Fruit fly (Drosophila melanogaster) S2 (cell line): ENCODE results near the gene CG4582.

Experiments used
- CG8478 ChIP-seq: fragments of >200 bp; optimal IDR thresholded peaks from 2 replicates; lab custom pipeline; 2018
- CTCF ChIP-seq, 2 experiments: fragments of >200 bp; optimal IDR thresholded peaks; 2 replicates each; lab custom pipeline; 2018

DNA sequence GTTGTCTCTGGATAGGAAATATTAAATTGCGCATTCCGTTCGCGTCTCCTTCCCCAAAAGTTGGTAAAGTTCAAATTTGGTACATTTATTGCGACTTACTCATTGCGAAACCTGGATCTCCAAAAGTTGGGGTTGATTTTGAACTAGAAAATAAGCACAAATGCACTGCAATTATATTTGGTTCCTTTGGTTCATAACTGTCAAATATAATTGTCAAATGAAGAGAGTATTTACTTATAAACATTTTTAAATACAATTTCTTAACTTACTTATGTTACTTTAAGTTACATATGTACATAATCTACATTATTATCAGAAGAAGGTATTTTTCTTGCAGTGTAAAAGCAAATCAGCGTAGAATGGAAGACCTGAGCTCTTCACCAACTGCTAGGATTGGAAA is 47.6 kb upstream of the CG4582 start:
- no peak for TF ChIP-seq CTCF (optimal IDR thresholded peaks at IDR 0.05; lab: Kevin White, UChicago)
- no peak for TF ChIP-seq CG8478 (lab: Kevin White, UChicago)
